Worm (Caenorhabditis elegans): ENCODE data around the gene T26C5.3.

The T26C5.3 gene

ce11 chrII:9271285-9271684 is 34.9 kb downstream of the T26C5.3 start:
- TF ChIP-seq fkh-10 (GFP tag; optimal IDR thresholded peaks at IDR 0.05) (no peak), ceh-14 (tag; optimal IDR thresholded peaks at IDR 0.05) (no peak), ref-2 (tag; optimal IDR thresholded peaks at IDR 0.05) (no peak), ceh-31 (tag; optimal IDR thresholded peaks at IDR 0.05) (no peak), ceh-34 (tag; optimal IDR thresholded peaks at IDR 0.05) (no peak), ceh-22 (tag; optimal IDR thresholded peaks at IDR 0.05) (no peak), fkh-6 (tag; optimal IDR thresholded peaks at IDR 0.05) (no peak)

ce11 chrII:9272942-9273341 is 36.6 kb downstream of the T26C5.3 start, which contains the start of gene C01G6.4:
C01G6.4 (minus strand) TSS chrII:9273042.
- TF ChIP-seq lim-6 (tag; optimal IDR thresholded peaks at IDR 0.05): no peak
- TF ChIP-seq ceh-30 (tag; optimal IDR thresholded peaks at IDR 0.05): no peak
- TF ChIP-seq fax-1 (tag; optimal IDR thresholded peaks at IDR 0.05): no peak
- no peak for TF ChIP-seq ref-2 (tag; optimal IDR thresholded peaks at IDR 0.05)
- TF ChIP-seq syd-9 (tag; optimal IDR thresholded peaks at IDR 0.05): no peak
- TF ChIP-seq madf-2 (tag; optimal IDR thresholded peaks at IDR 0.05): no peak
- no peak for TF ChIP-seq ceh-31 (tag; optimal IDR thresholded peaks at IDR 0.05)
- TF ChIP-seq npax-4 (tag; optimal IDR thresholded peaks at IDR 0.05): no peak
- TF ChIP-seq pha-4 (tag; optimal IDR thresholded peaks at IDR 0.05): no peak
- no peak for TF ChIP-seq ztf-16 (tag; optimal IDR thresholded peaks at IDR 0.05)
- TF ChIP-seq ceh-14 (tag; optimal IDR thresholded peaks at IDR 0.05): no peak

ce11 chrII:9273984-9274383 is 37.6 kb downstream of the T26C5.3 start:
- TF ChIP-seq dmd-4 (tag; optimal IDR thresholded peaks at IDR 0.05; ENCODE audit: borderline replicate concordance): no peak
- no peak for TF ChIP-seq ama-1 (optimal IDR thresholded peaks at IDR 0.05)
- TF ChIP-seq pha-2 (tag; optimal IDR thresholded peaks at IDR 0.05): no peak
- TF ChIP-seq K09A11.1 (tag; optimal IDR thresholded peaks at IDR 0.05; ENCODE audit: insufficient read depth): no peak
- TF ChIP-seq ztf-16 (tag; optimal IDR thresholded peaks at IDR 0.05): no peak
- TF ChIP-seq dve-1 (tag; optimal IDR thresholded peaks at IDR 0.05): peak; percentile 2
- no peak for TF ChIP-seq hlh-13 (GFP tag; optimal IDR thresholded peaks at IDR 0.05)
- peak; percentile 33 for TF ChIP-seq ref-2 (tag; optimal IDR thresholded peaks at IDR 0.05)
- TF ChIP-seq pha-4 (tag; optimal IDR thresholded peaks at IDR 0.05): no peak
- no peak for TF ChIP-seq fkh-6 (tag; optimal IDR thresholded peaks at IDR 0.05)
- TF ChIP-seq pat-9 (tag; optimal IDR thresholded peaks at IDR 0.05): no peak
- TF ChIP-seq ceh-6 (GFP tag; optimal IDR thresholded peaks at IDR 0.05): no peak
- TF ChIP-seq unc-42 (tag; optimal IDR thresholded peaks at IDR 0.05): peak; percentile 50
- no peak for TF ChIP-seq ceh-22 (tag; optimal IDR thresholded peaks at IDR 0.05)
- TF ChIP-seq gmeb-2 (tag; optimal IDR thresholded peaks at IDR 0.05): no peak
- no peak for TF ChIP-seq syd-9 (tag; optimal IDR thresholded peaks at IDR 0.05)
- TF ChIP-seq pax-1 (tag; optimal IDR thresholded peaks at IDR 0.05): no peak
- TF ChIP-seq ceh-31 (tag; optimal IDR thresholded peaks at IDR 0.05): peak; percentile 73
- peak; percentile 53 for TF ChIP-seq tbx-2 (tag; optimal IDR thresholded peaks at IDR 0.05)
- TF ChIP-seq ceh-30 (tag; optimal IDR thresholded peaks at IDR 0.05): no peak
- no peak for TF ChIP-seq odd-2 (tag; optimal IDR thresholded peaks at IDR 0.05)
- TF ChIP-seq mec-3 (tag; optimal IDR thresholded peaks at IDR 0.05; ENCODE audit: borderline replicate concordance): no peak
- TF ChIP-seq ceh-19 (GFP tag; optimal IDR thresholded peaks at IDR 0.05): no peak
- TF ChIP-seq nhr-232 (tag; optimal IDR thresholded peaks at IDR 0.05): no peak
- TF ChIP-seq ahr-1 (tag; optimal IDR thresholded peaks at IDR 0.05): no peak
- no peak for TF ChIP-seq Y22D7AL.16 (tag; optimal IDR thresholded peaks at IDR 0.05)
- peak; percentile 27 for TF ChIP-seq elt-2 (tag; optimal IDR thresholded peaks at IDR 0.05)
- TF ChIP-seq sox-2 (GFP tag; IDR thresholded peaks at IDR 0.05): no peak
- TF ChIP-seq hlh-15 (tag; optimal IDR thresholded peaks at IDR 0.05): no peak
- TF ChIP-seq K02D7.2 (tag; optimal IDR thresholded peaks at IDR 0.05): no peak
- no peak for TF ChIP-seq che-1 (tag; optimal IDR thresholded peaks at IDR 0.05)
- no peak for TF ChIP-seq elt-4 (tag; optimal IDR thresholded peaks at IDR 0.05)
- TF ChIP-seq zip-5 (tag; optimal IDR thresholded peaks at IDR 0.05): no peak
- no peak for TF ChIP-seq pqm-1 (tag; optimal IDR thresholded peaks at IDR 0.05)
- TF ChIP-seq ceh-9 (tag; optimal IDR thresholded peaks at IDR 0.05): no peak
- TF ChIP-seq ceh-18 (tag; optimal IDR thresholded peaks at IDR 0.05): peak; percentile 67
- TF ChIP-seq T23F11.4 (GFP tag; optimal IDR thresholded peaks at IDR 0.05): no peak
- TF ChIP-seq lin-11 (tag; optimal IDR thresholded peaks at IDR 0.05): no peak
- TF ChIP-seq tbx-7 (tag; optimal IDR thresholded peaks at IDR 0.05): no peak
- no peak for TF ChIP-seq npax-4 (tag; optimal IDR thresholded peaks at IDR 0.05)
- no peak for TF ChIP-seq madf-2 (tag; optimal IDR thresholded peaks at IDR 0.05)
- TF ChIP-seq rnt-1 (tag; optimal IDR thresholded peaks at IDR 0.05): peak; percentile 37
- TF ChIP-seq ceh-2 (tag; optimal IDR thresholded peaks at IDR 0.05): no peak
- TF ChIP-seq hlh-30 (tag; optimal IDR thresholded peaks at IDR 0.05; ENCODE audit: insufficient read depth): peak; percentile 98

Measured in whole organism, late embryonic.